Worm (Caenorhabditis elegans): ENCODE measurements around the gene F14D7.8.

DNA sequence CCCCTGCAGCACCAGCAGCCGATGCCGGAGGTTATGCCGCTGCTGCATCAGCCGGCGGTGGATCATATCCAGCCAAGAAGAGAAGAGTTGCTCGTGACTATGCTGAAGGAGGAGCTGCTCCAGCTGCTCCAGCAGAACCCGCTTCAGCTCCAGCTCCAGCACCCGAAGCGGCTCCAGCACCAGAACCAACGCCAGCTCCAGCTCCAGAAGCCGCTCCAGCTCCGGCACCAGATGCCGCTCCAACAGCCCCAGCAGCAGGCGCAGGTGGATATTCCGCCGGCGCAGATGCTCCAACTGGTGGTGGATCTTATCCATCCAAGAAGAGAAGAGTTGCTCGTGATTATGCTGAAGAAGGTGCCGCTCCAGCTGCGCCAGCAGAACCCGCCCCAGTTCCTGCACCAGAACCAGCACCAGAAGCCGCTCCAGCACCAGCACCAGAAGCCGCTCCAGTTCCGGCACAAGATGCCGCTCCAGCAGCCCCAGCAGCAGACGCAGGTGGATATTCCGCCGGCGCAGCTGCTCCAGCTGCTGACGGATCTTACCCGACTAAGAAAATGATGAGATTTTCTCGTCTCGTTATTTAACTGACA is 8.2 kb upstream of the F14D7.8 start:
- no peak for TF ChIP-seq tbx-2 (tag; optimal IDR thresholded peaks at IDR 0.05)
- TF ChIP-seq unc-55 (GFP tag; optimal IDR thresholded peaks at IDR 0.05) = no peak
- TF ChIP-seq ceh-19 (GFP tag; optimal IDR thresholded peaks at IDR 0.05) = no peak
- TF ChIP-seq lin-11 (tag; optimal IDR thresholded peaks at IDR 0.05) = no peak
